Fruit fly (Drosophila melanogaster) Kc167 (cell line): Measurements from ENCODE around the gene CG6878.

Experiments
- Sin3A ChIP-seq: fragments of >200 bp; optimal IDR thresholded peaks from 2 replicates; lab custom pipeline; 2018; ENCODE audit warnings: missing external identifiers
- h ChIP-seq: fragments of >200 bp; optimal IDR thresholded peaks from 3 replicates; lab custom pipeline; 2018; ENCODE audit warnings: missing external identifiers
- insv ChIP-seq: fragments of >200 bp; optimal IDR thresholded peaks from 3 replicates; lab custom pipeline; 2018; ENCODE audit warnings: missing external identifiers
- ttk ChIP-seq: sonication (Bioruptor generic); optimal IDR thresholded peaks from 2 replicates; lab custom pipeline; 2017; ENCODE audit warnings: missing external identifiers

DNA sequence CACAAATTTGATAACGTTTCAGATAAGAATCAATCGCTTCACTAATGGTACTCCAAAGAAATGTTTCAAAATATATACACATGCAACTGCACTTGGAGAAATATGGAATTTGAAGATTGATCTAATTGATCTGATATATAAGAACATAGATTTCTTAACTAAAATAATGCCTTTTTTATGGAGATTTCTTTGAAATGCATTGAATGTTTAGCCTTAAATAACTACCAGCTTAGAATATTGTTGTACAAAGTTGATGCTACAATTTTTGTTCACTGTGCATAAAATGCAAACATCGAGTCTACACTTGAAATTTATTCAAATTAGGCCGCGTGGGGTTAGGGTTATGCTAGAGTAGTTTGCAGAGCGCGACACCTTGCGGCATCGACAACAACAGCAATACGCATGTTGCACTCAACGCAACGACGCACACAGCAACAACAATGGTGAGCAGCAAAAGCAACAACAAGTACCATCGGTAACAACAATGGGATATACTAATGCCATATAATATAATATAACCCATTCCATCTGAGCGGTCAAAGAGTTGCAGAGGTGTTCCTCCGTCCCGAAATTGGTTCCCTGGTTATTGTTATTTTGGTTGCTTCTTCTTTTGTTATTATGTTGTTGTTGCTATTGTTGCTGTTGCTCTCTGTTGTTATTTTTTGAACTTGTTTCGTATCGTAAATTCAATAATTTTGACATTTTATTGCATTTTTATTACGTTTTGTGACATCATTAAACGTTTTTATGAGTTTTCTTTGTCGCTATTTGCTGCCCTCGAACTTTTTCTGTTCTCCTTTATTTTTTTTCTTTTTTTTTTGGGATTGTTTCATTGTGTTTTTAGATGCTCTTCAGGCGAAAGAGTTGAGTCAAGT lies 37.8 kb downstream of the CG6878 start:
- TF ChIP-seq ttk (lab: Kevin White, UChicago), result no peak
- no peak for TF ChIP-seq insv (lab: Kevin White, UChicago)
- no peak for TF ChIP-seq Sin3A (lab: Kevin White, UChicago)
- TF ChIP-seq h (lab: Kevin White, UChicago), result no peak
